Worm (Caenorhabditis elegans) whole organism, L2 larva: ENCODE data around the gene hars-1.

Experiments
- ZK546.5 ChIP-seq: sonication (generic microtip); optimal IDR thresholded peaks from 2 replicates; lab custom pipeline; 2017; ENCODE audit warnings: missing biosample characterization, missing genetic modification characterization
- ama-1 ChIP-seq: fragments of 150-350 bp; optimal IDR thresholded peaks from 2 replicates; lab custom pipeline; 2018; ENCODE audit warnings: inconsistent platforms
- elt-3 ChIP-seq: sonication (generic microtip); optimal IDR thresholded peaks from 2 replicates; lab custom pipeline; 2017; ENCODE audit warnings: missing biosample characterization, missing genetic modification characterization
- mdl-1 ChIP-seq, 2 experiments: fragments of 150-350 bp in 1 of 2; sonication (generic microtip) in 1 of 2; optimal IDR thresholded peaks; 2 replicates each; lab custom pipeline; 2017; ENCODE audit warnings: missing biosample characterization in 2 of 2, missing genetic modification characterization in 2 of 2
- snpc-4 ChIP-seq: fragments of 150-350 bp; optimal IDR thresholded peaks from 2 replicates; lab custom pipeline; 2014; ENCODE audit warnings: missing biosample characterization, missing genetic modification characterization
- unc-62 ChIP-seq: fragments of 150-350 bp; optimal IDR thresholded peaks from 2 replicates; lab custom pipeline; 2014; ENCODE audit warnings: missing biosample characterization, missing genetic modification reagents, missing genetic modification characterization

- TF ChIP-seq elt-3 (tag; lab: Kevin White, UChicago) (no peak), snpc-4 (tag; lab: Kevin White, UChicago) (no peak), ama-1 (lab: Kevin White, UChicago) (no peak), mdl-1 (tag; optimal IDR thresholded peaks at IDR 0.05; lab: Kevin White, UChicago) (no peak), unc-62 (GFP tag; lab: Kevin White, UChicago) (no peak), ZK546.5 (tag; lab: Kevin White, UChicago) (no peak)
Observed at ce11 chrIV:10825383-10825782, 33.4 kb upstream of the hars-1 start.
